Worm (Caenorhabditis elegans) whole organism, L4/young adult: ENCODE results near the gene idpp-8.

ENCODE experiments used
- W03F9.2 ChIP-seq: fragments of 150-350 bp; optimal IDR thresholded peaks from 2 replicates; lab custom pipeline; 2014; ENCODE audit warnings: missing biosample characterization, missing genetic modification characterization
- dao-5 ChIP-seq: sonication (generic microtip); optimal IDR thresholded peaks from 2 replicates; lab custom pipeline; 2016; ENCODE audit warnings: missing genotype, missing genetic modification characterization, moderate library complexity, missing compliant biosample characterization
- him-1 ChIP-seq: sonication (generic microtip); optimal IDR thresholded peaks from 2 replicates; lab custom pipeline; 2016; ENCODE audit warnings: missing genotype, missing genetic modification reagents, missing genetic modification characterization, missing compliant biosample characterization

idpp-8 gene

DNA sequence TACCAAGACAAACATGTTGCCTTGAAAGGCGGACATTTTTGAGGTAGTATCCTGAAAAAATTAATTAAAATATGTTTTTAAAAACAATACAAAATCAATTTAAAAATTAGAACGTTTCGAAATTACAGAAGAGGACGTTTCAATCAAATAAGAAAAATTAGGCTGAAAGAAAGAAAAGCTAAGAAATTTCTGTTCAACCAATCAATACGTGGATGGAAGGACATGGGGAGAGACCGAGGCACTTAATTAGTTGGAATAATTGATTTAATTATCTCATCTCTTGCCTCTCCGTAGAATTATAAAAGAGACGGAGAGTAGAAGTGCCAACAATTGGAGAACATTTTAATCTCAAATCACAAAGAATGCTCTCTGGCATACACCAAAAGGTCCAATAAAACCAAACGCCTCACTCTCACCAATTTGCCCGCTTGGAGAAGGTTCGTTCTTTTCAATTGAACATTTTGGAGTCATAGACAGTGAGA lies 54.2 kb downstream of the idpp-8 start, which contains the start of gene ceh-58:
TSS of gene ceh-58 (minus strand) at position 51 of the 482 bp plus-strand sequence.
- no peak for TF ChIP-seq W03F9.2
- TF ChIP-seq him-1 (tag; lab: Kevin White, UChicago) = no peak
- TF ChIP-seq dao-5 (tag; lab: Kevin White, UChicago) = no peak
